Worm (Caenorhabditis elegans) whole organism, L4 larva: ENCODE results near the gene str-61.

Source experiments
- T26A8.4 ChIP-seq: fragments of 200-800 bp; sonication (Bioruptor generic); IDR thresholded peaks from 2 replicates; pipeline ENCODE4 v1.3.6; 2022; ENCODE audit warnings: missing genetic modification characterization, missing compliant biosample characterization
- Y105C5A.15 ChIP-seq: fragments of 200-800 bp; sonication (Bioruptor generic); IDR thresholded peaks from 2 replicates; pipeline ENCODE4 v1.3.6; 2022; ENCODE audit warnings: missing genetic modification characterization, missing compliant biosample characterization
- Y75B8A.6 ChIP-seq: fragments of 200-800 bp; sonication (Bioruptor generic); IDR thresholded peaks from 2 replicates; pipeline ENCODE4 v1.3.6; 2022; ENCODE audit warnings: missing genetic modification reagents, missing genetic modification characterization, missing compliant biosample characterization
- ZK546.5 ChIP-seq, 2 experiments: sonication (generic microtip); optimal IDR thresholded peaks; 2 replicates each; lab custom pipeline; 2017; ENCODE audit warnings: missing biosample characterization in 2 of 2, missing genetic modification characterization in 2 of 2
- ama-1 ChIP-seq: fragments of 150-350 bp; optimal IDR thresholded peaks from 2 replicates; lab custom pipeline; 2014; ENCODE audit warnings: inconsistent platforms, mixed read lengths
- fkh-10 ChIP-seq: fragments of 150-350 bp; optimal IDR thresholded peaks from 2 replicates; lab custom pipeline; 2014; ENCODE audit warnings: missing biosample characterization, missing genetic modification reagents, missing genetic modification characterization
- lin-13 ChIP-seq: fragments of 150-350 bp; optimal IDR thresholded peaks from 2 replicates; lab custom pipeline; 2014; ENCODE audit warnings: missing biosample characterization, missing genetic modification reagents, missing genetic modification characterization
- lsy-2 ChIP-seq, 2 experiments: fragments of 150-350 bp in 1 of 2; sonication (generic microtip) in 1 of 2; optimal IDR thresholded peaks; 2 replicates each; lab custom pipeline; 2014 to 2017; ENCODE audit warnings: missing biosample characterization in 2 of 2, missing genetic modification characterization in 2 of 2
- nhr-11 ChIP-seq: fragments of 150-350 bp; optimal IDR thresholded peaks from 2 replicates; lab custom pipeline; 2014; ENCODE audit warnings: missing biosample characterization, missing genetic modification characterization
- nhr-28 ChIP-seq: fragments of 150-350 bp; optimal IDR thresholded peaks from 2 replicates; lab custom pipeline; 2014; ENCODE audit warnings: missing biosample characterization, missing genetic modification characterization
- nhr-42 ChIP-seq: fragments of 200-800 bp; sonication (Bioruptor generic); IDR thresholded peaks from 2 replicates; pipeline ENCODE4 v1.3.6; 2022; ENCODE audit warnings: missing genetic modification characterization, missing compliant biosample characterization
- pha-4 ChIP-seq, 2 experiments: fragments of 150-350 bp in 1 of 2; fragments of 200-800 bp in 1 of 2; sonication (Bioruptor generic) in 1 of 2; IDR thresholded peaks in 1 of 2; optimal IDR thresholded peaks in 1 of 2; 2 replicates each; pipeline versions ENCODE4 v1.3.6 to Lab custom; 2014 to 2022; ENCODE audit warnings: missing genetic modification characterization in 2 of 2, missing genetic modification reagents in 2 of 2, missing biosample characterization in 1 of 2, missing compliant biosample characterization in 1 of 2
- snpc-4 ChIP-seq: fragments of 150-350 bp; optimal IDR thresholded peaks from 2 replicates; lab custom pipeline; 2014; ENCODE audit warnings: missing biosample characterization, missing genetic modification characterization

- no peak for TF ChIP-seq Y75B8A.6 (GFP tag; lab: Robert Waterston, UW)
- no peak for TF ChIP-seq lsy-2 (tag; optimal IDR thresholded peaks at IDR 0.05; lab: Kevin White, UChicago)
- no peak for TF ChIP-seq lin-13 (GFP tag; lab: Kevin White, UChicago)
- no peak for TF ChIP-seq ama-1 (lab: Kevin White, UChicago)
- no peak for TF ChIP-seq nhr-42 (GFP tag; lab: Robert Waterston, UW)
- TF ChIP-seq pha-4 (GFP tag; IDR thresholded peaks at IDR 0.05; lab: Robert Waterston, UW): no peak
- no peak for TF ChIP-seq pha-4 (tag; optimal IDR thresholded peaks at IDR 0.05; lab: Kevin White, UChicago)
- TF ChIP-seq Y105C5A.15 (GFP tag; lab: Robert Waterston, UW): no peak
- TF ChIP-seq snpc-4 (tag; lab: Kevin White, UChicago): no peak
- no peak for TF ChIP-seq fkh-10 (GFP tag; lab: Kevin White, UChicago)
- TF ChIP-seq nhr-28 (tag; lab: Kevin White, UChicago): no peak
- no peak for TF ChIP-seq nhr-11 (tag; lab: Kevin White, UChicago)
- no peak for TF ChIP-seq T26A8.4 (GFP tag; lab: Robert Waterston, UW)
- TF ChIP-seq ZK546.5 (tag; optimal IDR thresholded peaks at IDR 0.05; lab: Kevin White, UChicago): no peak
Observed at ce11 chrV:16668473-16668872, 2.6 kb downstream of the str-61 start, which contains the start of gene F14F8.9.
